Worm (Caenorhabditis elegans) whole organism, L4 larva: Measurements from ENCODE around the gene F56B6.6.

Experiments
- F37D6.2 ChIP-seq: sonication (generic microtip); optimal IDR thresholded peaks from 2 replicates; lab custom pipeline; 2016; ENCODE audit warnings: mild to moderate bottlenecking, missing genetic modification characterization, missing compliant biosample characterization
- F49E8.2 ChIP-seq: sonication (generic microtip); optimal IDR thresholded peaks from 2 replicates; lab custom pipeline; 2016; ENCODE audit warnings: missing compliant biosample characterization, mild to moderate bottlenecking, missing genetic modification characterization, borderline replicate concordance
- T20F7.1 ChIP-seq: fragments of 200-800 bp; sonication (Bioruptor generic); optimal IDR thresholded peaks from 2 replicates; lab custom pipeline; 2018; ENCODE audit warnings: mild to moderate bottlenecking, missing genetic modification characterization, missing compliant biosample characterization
- Y105C5A.15 ChIP-seq: fragments of 200-800 bp; sonication (Bioruptor generic); IDR thresholded peaks from 2 replicates; pipeline ENCODE4 v1.3.6; 2022; ENCODE audit warnings: missing genetic modification characterization, missing compliant biosample characterization
- Y48G9A.11 ChIP-seq: fragments of 200-800 bp; sonication (Bioruptor generic); IDR thresholded peaks from 2 replicates; pipeline ENCODE4 v1.3.6; 2022; ENCODE audit warnings: missing genetic modification reagents, missing genetic modification characterization, missing compliant biosample characterization
- aha-1 ChIP-seq: fragments of 150-350 bp; peaks from one replicate; lab custom pipeline; 2014; ENCODE audit warnings: missing biosample characterization, missing genetic modification characterization
- ama-1 ChIP-seq: fragments of 150-350 bp; optimal IDR thresholded peaks from 2 replicates; lab custom pipeline; 2014; ENCODE audit warnings: inconsistent platforms, mixed read lengths
- arid-1 ChIP-seq: fragments of 200-800 bp; sonication (Bioruptor generic); conservative IDR thresholded peaks from 2 replicates; pipeline ENCODE4 v1.3.6; 2022; ENCODE audit warnings: missing genetic modification reagents, missing genetic modification characterization, missing compliant biosample characterization
- ceh-28 ChIP-seq: fragments of 150-350 bp; optimal IDR thresholded peaks from 2 replicates; lab custom pipeline; 2014; ENCODE audit warnings: missing biosample characterization, missing genetic modification reagents, missing genetic modification characterization
- ceh-32 ChIP-seq: sonication (generic microtip); optimal IDR thresholded peaks from 2 replicates; lab custom pipeline; 2016; ENCODE audit warnings: mild to moderate bottlenecking, missing genetic modification characterization, missing compliant biosample characterization; ENCODE audit not compliant: poor library complexity
- ceh-62 ChIP-seq: sonication (generic microtip); optimal IDR thresholded peaks from 2 replicates; lab custom pipeline; 2017; ENCODE audit warnings: missing biosample characterization, missing genetic modification characterization
- ces-1 ChIP-seq: fragments of 150-350 bp; sonication (generic microtip); optimal IDR thresholded peaks from 4 replicates; lab custom pipeline; 2014; ENCODE audit warnings: missing biosample characterization, missing genetic modification reagents, missing genetic modification characterization
- cey-2 ChIP-seq: sonication (generic microtip); optimal IDR thresholded peaks from 3 replicates; lab custom pipeline; 2017; ENCODE audit warnings: missing genetic modification characterization, mild to moderate bottlenecking, missing compliant biosample characterization, antibody characterized with exemption, borderline replicate concordance; ENCODE audit not compliant: insufficient read depth
- ctbp-1 ChIP-seq: fragments of 200-800 bp; sonication (Bioruptor generic); IDR thresholded peaks from 2 replicates; pipeline ENCODE4 v1.3.6; 2022; ENCODE audit warnings: missing genetic modification reagents, missing genetic modification characterization, missing compliant biosample characterization
- daf-12 ChIP-seq: fragments of 150-350 bp; optimal IDR thresholded peaks from 2 replicates; lab custom pipeline; 2014; ENCODE audit warnings: missing biosample characterization, missing genetic modification reagents, missing genetic modification characterization
- daf-16 ChIP-seq, 3 experiments: sonication (generic microtip); optimal IDR thresholded peaks; 2 replicates each; lab custom pipeline; 2016 to 2017; ENCODE audit warnings: missing genetic modification characterization in 3 of 3, missing genetic modification reagents in 3 of 3, mild to moderate bottlenecking in 2 of 3, missing compliant biosample characterization in 2 of 3, missing biosample characterization in 1 of 3, moderate library complexity in 1 of 3
- dmd-8 ChIP-seq: fragments of 200-800 bp; sonication (Bioruptor generic); IDR thresholded peaks from 2 replicates; pipeline ENCODE4 v1.3.6; 2022; ENCODE audit warnings: missing genetic modification characterization, missing compliant biosample characterization
- dmd-9 ChIP-seq: fragments of 200-800 bp; sonication (Bioruptor generic); IDR thresholded peaks from 2 replicates; pipeline ENCODE4 v1.3.6; 2022; ENCODE audit warnings: missing genetic modification reagents, missing genetic modification characterization, missing compliant biosample characterization
- duxl-1 ChIP-seq: sonication (generic microtip); optimal IDR thresholded peaks from 2 replicates; lab custom pipeline; 2016; ENCODE audit warnings: mild to moderate bottlenecking, missing genetic modification characterization, moderate library complexity, missing compliant biosample characterization; ENCODE audit not compliant: poor library complexity
- dve-1 ChIP-seq: sonication (generic microtip); optimal IDR thresholded peaks from 2 replicates; lab custom pipeline; 2017; ENCODE audit warnings: antibody characterized with exemption, mild to moderate bottlenecking, missing genetic modification characterization, missing compliant biosample characterization; ENCODE audit not compliant: insufficient read depth
- fos-1 ChIP-seq: fragments of 150-350 bp; optimal IDR thresholded peaks from 2 replicates; lab custom pipeline; 2014; ENCODE audit warnings: missing biosample characterization, missing genetic modification characterization
- gei-8 ChIP-seq: fragments of 200-800 bp; sonication (Bioruptor generic); optimal IDR thresholded peaks from 2 replicates; lab custom pipeline; 2018; ENCODE audit warnings: mild to moderate bottlenecking, missing genetic modification characterization, missing compliant biosample characterization
- hif-1 ChIP-seq, 2 experiments: sonication (generic microtip); optimal IDR thresholded peaks; 2 replicates each; lab custom pipeline; 2016 to 2017; ENCODE audit warnings: missing compliant biosample characterization in 2 of 2, missing genetic modification characterization in 2 of 2, missing genetic modification reagents in 2 of 2, missing genotype in 2 of 2, mild to moderate bottlenecking in 1 of 2
- hlh-11 ChIP-seq: fragments of 200-800 bp; sonication (Bioruptor generic); optimal IDR thresholded peaks from 2 replicates; lab custom pipeline; 2018; ENCODE audit warnings: mild to moderate bottlenecking, missing genetic modification characterization, missing compliant biosample characterization
- hlh-30 ChIP-seq: sonication (generic microtip); optimal IDR thresholded peaks from 2 replicates; lab custom pipeline; 2017; ENCODE audit warnings: antibody characterized with exemption, mild to moderate bottlenecking, missing genetic modification characterization, missing compliant biosample characterization; ENCODE audit not compliant: insufficient read depth
- lin-1 ChIP-seq: fragments of 200-800 bp; sonication (Bioruptor generic); IDR thresholded peaks from 2 replicates; pipeline ENCODE4 v1.3.6; 2022; ENCODE audit warnings: missing genetic modification reagents, missing genetic modification characterization, missing compliant biosample characterization
- lin-13 ChIP-seq: fragments of 150-350 bp; optimal IDR thresholded peaks from 2 replicates; lab custom pipeline; 2014; ENCODE audit warnings: missing biosample characterization, missing genetic modification reagents, missing genetic modification characterization
- lin-15B ChIP-seq: fragments of 150-350 bp; sonication (generic microtip); optimal IDR thresholded peaks from 3 replicates; lab custom pipeline; 2014; ENCODE audit warnings: missing biosample characterization, missing genetic modification characterization
- lin-29 ChIP-seq: fragments of 200-800 bp; sonication (Bioruptor generic); IDR thresholded peaks from 2 replicates; pipeline ENCODE4 v1.3.6; 2022; ENCODE audit warnings: missing genetic modification reagents, missing genetic modification characterization, missing compliant biosample characterization
- lsy-2 ChIP-seq, 2 experiments: fragments of 150-350 bp in 1 of 2; sonication (generic microtip) in 1 of 2; optimal IDR thresholded peaks; 2 replicates each; lab custom pipeline; 2014 to 2017; ENCODE audit warnings: missing biosample characterization in 2 of 2, missing genetic modification characterization in 2 of 2
- mdt-29 ChIP-seq: fragments of 200-800 bp; sonication (Bioruptor generic); IDR thresholded peaks from 2 replicates; pipeline ENCODE4 v1.3.6; 2022; ENCODE audit warnings: missing genetic modification reagents, missing genetic modification characterization, missing compliant biosample characterization
- mes-2 ChIP-seq: sonication (generic microtip); optimal IDR thresholded peaks from 2 replicates; lab custom pipeline; 2016; ENCODE audit warnings: missing genotype, mild to moderate bottlenecking, missing genetic modification characterization, missing compliant biosample characterization; ENCODE audit not compliant: poor library complexity, severe bottlenecking
- mxl-2 ChIP-seq: fragments of 200-800 bp; sonication (Bioruptor generic); conservative IDR thresholded peaks from 2 replicates; pipeline ENCODE4 v1.3.6; 2022; ENCODE audit warnings: missing genetic modification reagents, missing genetic modification characterization, missing compliant biosample characterization
- mxl-3 ChIP-seq: fragments of 200-800 bp; sonication (Bioruptor generic); optimal IDR thresholded peaks from 2 replicates; lab custom pipeline; 2018; ENCODE audit warnings: mild to moderate bottlenecking, missing genetic modification characterization, missing compliant biosample characterization
- nhr-102 ChIP-seq: sonication (generic microtip); optimal IDR thresholded peaks from 2 replicates; lab custom pipeline; 2016; ENCODE audit warnings: mild to moderate bottlenecking, missing genetic modification characterization, moderate library complexity, missing compliant biosample characterization
- nhr-48 ChIP-seq: sonication (generic microtip); optimal IDR thresholded peaks from 2 replicates; lab custom pipeline; 2016; ENCODE audit warnings: mild to moderate bottlenecking, missing genetic modification characterization, missing compliant biosample characterization
- nhr-77 ChIP-seq: fragments of 150-350 bp; optimal IDR thresholded peaks from 2 replicates; lab custom pipeline; 2014; ENCODE audit warnings: missing biosample characterization, missing genetic modification characterization
- php-3 ChIP-seq: fragments of 200-800 bp; sonication (Bioruptor generic); IDR thresholded peaks from 2 replicates; pipeline ENCODE4 v1.3.6; 2022; ENCODE audit warnings: missing genetic modification reagents, missing genetic modification characterization, missing compliant biosample characterization
- pqm-1 ChIP-seq: sonication (generic microtip); optimal IDR thresholded peaks from 2 replicates; lab custom pipeline; 2017; ENCODE audit warnings: missing biosample characterization, missing genetic modification characterization
- rbr-2 ChIP-seq: sonication (generic microtip); optimal IDR thresholded peaks from 2 replicates; lab custom pipeline; 2016; ENCODE audit warnings: missing genotype, missing genetic modification characterization, missing compliant biosample characterization
- sdz-12 ChIP-seq: fragments of 200-800 bp; sonication (Bioruptor generic); optimal IDR thresholded peaks from 2 replicates; lab custom pipeline; 2018; ENCODE audit warnings: mild to moderate bottlenecking, missing genetic modification characterization, missing compliant biosample characterization
- set-16 ChIP-seq: fragments of 200-800 bp; sonication (Bioruptor generic); IDR thresholded peaks from 2 replicates; pipeline ENCODE4 v1.3.6; 2022; ENCODE audit warnings: missing genetic modification reagents, missing genetic modification characterization, missing compliant biosample characterization
- spr-3 ChIP-seq: fragments of 200-800 bp; sonication (Bioruptor generic); optimal IDR thresholded peaks from 2 replicates; lab custom pipeline; 2018; ENCODE audit warnings: mild to moderate bottlenecking, missing genetic modification characterization, missing compliant biosample characterization
- tra-1 ChIP-seq: fragments of 200-800 bp; sonication (Bioruptor generic); IDR thresholded peaks from 2 replicates; pipeline ENCODE4 v1.3.6; 2022; ENCODE audit warnings: missing genetic modification reagents, missing genetic modification characterization, missing compliant biosample characterization
- unc-130 ChIP-seq: sonication (generic microtip); optimal IDR thresholded peaks from 2 replicates; lab custom pipeline; 2016; ENCODE audit warnings: missing genetic modification reagents, missing genetic modification characterization, missing compliant biosample characterization
- vab-7 ChIP-seq: fragments of 200-800 bp; sonication (Bioruptor generic); IDR thresholded peaks from 2 replicates; pipeline ENCODE4 v1.3.6; 2022; ENCODE audit warnings: missing genetic modification reagents, missing genetic modification characterization, missing compliant biosample characterization
- zfp-2 ChIP-seq: sonication (generic microtip); optimal IDR thresholded peaks from 2 replicates; lab custom pipeline; 2016; ENCODE audit warnings: mild to moderate bottlenecking, missing genetic modification characterization, missing compliant biosample characterization
- zfp-3 ChIP-seq: fragments of 200-800 bp; sonication (Bioruptor generic); conservative IDR thresholded peaks from 2 replicates; pipeline ENCODE4 v1.3.6; 2022; ENCODE audit warnings: missing genetic modification reagents, missing genetic modification characterization, missing compliant biosample characterization

Gene F56B6.6

ce11 chrX:3506556-3506955 is 26.3 kb downstream of the F56B6.6 start (continued):
- TF ChIP-seq hlh-30 (tag; lab: Kevin White, UChicago) (peak; percentile 16), Y48G9A.11 (GFP tag; lab: Robert Waterston, UW) (no peak), cey-2 (no peak)

- no peak for TF ChIP-seq duxl-1
- no peak for TF ChIP-seq ceh-32
- TF ChIP-seq sdz-12 (GFP tag; lab: Kevin White, UChicago) = no peak
- no peak for TF ChIP-seq mes-2 (tag; lab: Kevin White, UChicago)
- no peak for TF ChIP-seq ceh-62 (tag; lab: Kevin White, UChicago)
- no peak for TF ChIP-seq ama-1 (lab: Kevin White, UChicago)
- no peak for TF ChIP-seq lin-1
- TF ChIP-seq rbr-2 (tag; lab: Kevin White, UChicago) = no peak
- peak; percentile 46 for TF ChIP-seq nhr-77
- no peak for TF ChIP-seq dmd-8
- no peak for TF ChIP-seq zfp-2 (tag; lab: Kevin White, UChicago)
- no peak for TF ChIP-seq ces-1 (GFP tag; lab: Kevin White, UChicago)
- no peak for TF ChIP-seq F37D6.2 (tag; lab: Kevin White, UChicago)
- no peak for TF ChIP-seq lsy-2 (tag; optimal IDR thresholded peaks at IDR 0.05; lab: Kevin White, UChicago)
- TF ChIP-seq mdt-29 (GFP tag; lab: Robert Waterston, UW) = no peak
- TF ChIP-seq daf-12 (tag; lab: Kevin White, UChicago) = no peak
- TF ChIP-seq fos-1 (tag; lab: Kevin White, UChicago) = no peak
- TF ChIP-seq dve-1 = peak; percentile 41
- no peak for TF ChIP-seq lin-13 (GFP tag; lab: Kevin White, UChicago)
- no peak for TF ChIP-seq mxl-2
- TF ChIP-seq vab-7 (GFP tag; lab: Robert Waterston, UW) = no peak
- no peak for TF ChIP-seq gei-8 (GFP tag; lab: Kevin White, UChicago)
- no peak for TF ChIP-seq zfp-3 (GFP tag; lab: Robert Waterston, UW)
- TF ChIP-seq dmd-9 (GFP tag; lab: Robert Waterston, UW) = no peak
- no peak for TF ChIP-seq arid-1 (GFP tag; lab: Robert Waterston, UW)
- TF ChIP-seq hif-1 (tag; optimal IDR thresholded peaks at IDR 0.05; lab: Kevin White, UChicago) = no peak
- no peak for TF ChIP-seq cey-2
- TF ChIP-seq tra-1 = no peak
- no peak for TF ChIP-seq mxl-3 (GFP tag; lab: Kevin White, UChicago)
- TF ChIP-seq ceh-28 (tag; lab: Kevin White, UChicago) = no peak
- no peak for TF ChIP-seq php-3
- TF ChIP-seq pqm-1 = peak; percentile 67
- no peak for TF ChIP-seq spr-3 (GFP tag; lab: Kevin White, UChicago)
- TF ChIP-seq set-16 (GFP tag; lab: Robert Waterston, UW) = no peak
- no peak for TF ChIP-seq Y105C5A.15
- no peak for TF ChIP-seq lin-29
- TF ChIP-seq ctbp-1 = no peak
- no peak for TF ChIP-seq hlh-11
- no peak for TF ChIP-seq aha-1 (tag; lab: Kevin White, UChicago)
- no peak for TF ChIP-seq daf-16 (GFP tag; optimal IDR thresholded peaks at IDR 0.05; lab: Kevin White, UChicago)
- TF ChIP-seq daf-16 (tag; optimal IDR thresholded peaks at IDR 0.05; lab: Kevin White, UChicago) = peak; percentile 64
- TF ChIP-seq T20F7.1 (GFP tag; lab: Kevin White, UChicago) = peak; percentile 34
- no peak for TF ChIP-seq lin-15B (tag; lab: Kevin White, UChicago)
- TF ChIP-seq nhr-48 = no peak
- TF ChIP-seq nhr-102 (tag; lab: Kevin White, UChicago) = no peak
- TF ChIP-seq F49E8.2 (tag; lab: Kevin White, UChicago) = no peak
- no peak for TF ChIP-seq unc-130 (GFP tag; lab: Kevin White, UChicago)
Measured at ce11 chrX:3505062-3505461, 27.8 kb downstream of the F56B6.6 start.
